Fruit fly (Drosophila melanogaster) Kc167 (cell line): ENCODE data around the gene CG13068.

Source experiments
- Myc ChIP-seq: fragments of >200 bp; optimal IDR thresholded peaks from 2 replicates; lab custom pipeline; 2017; ENCODE audit warnings: missing external identifiers
- Sin3A ChIP-seq: fragments of >200 bp; optimal IDR thresholded peaks from 2 replicates; lab custom pipeline; 2018; ENCODE audit warnings: missing external identifiers
- h ChIP-seq: fragments of >200 bp; optimal IDR thresholded peaks from 3 replicates; lab custom pipeline; 2018; ENCODE audit warnings: missing external identifiers
- insv ChIP-seq: fragments of >200 bp; optimal IDR thresholded peaks from 3 replicates; lab custom pipeline; 2018; ENCODE audit warnings: missing external identifiers
- psq ChIP-seq: fragments of >200 bp; optimal IDR thresholded peaks from 2 replicates; lab custom pipeline; 2017; ENCODE audit warnings: missing external identifiers
- ttk ChIP-seq: sonication (Bioruptor generic); optimal IDR thresholded peaks from 2 replicates; lab custom pipeline; 2017; ENCODE audit warnings: missing external identifiers

Gene CG13068

DNA sequence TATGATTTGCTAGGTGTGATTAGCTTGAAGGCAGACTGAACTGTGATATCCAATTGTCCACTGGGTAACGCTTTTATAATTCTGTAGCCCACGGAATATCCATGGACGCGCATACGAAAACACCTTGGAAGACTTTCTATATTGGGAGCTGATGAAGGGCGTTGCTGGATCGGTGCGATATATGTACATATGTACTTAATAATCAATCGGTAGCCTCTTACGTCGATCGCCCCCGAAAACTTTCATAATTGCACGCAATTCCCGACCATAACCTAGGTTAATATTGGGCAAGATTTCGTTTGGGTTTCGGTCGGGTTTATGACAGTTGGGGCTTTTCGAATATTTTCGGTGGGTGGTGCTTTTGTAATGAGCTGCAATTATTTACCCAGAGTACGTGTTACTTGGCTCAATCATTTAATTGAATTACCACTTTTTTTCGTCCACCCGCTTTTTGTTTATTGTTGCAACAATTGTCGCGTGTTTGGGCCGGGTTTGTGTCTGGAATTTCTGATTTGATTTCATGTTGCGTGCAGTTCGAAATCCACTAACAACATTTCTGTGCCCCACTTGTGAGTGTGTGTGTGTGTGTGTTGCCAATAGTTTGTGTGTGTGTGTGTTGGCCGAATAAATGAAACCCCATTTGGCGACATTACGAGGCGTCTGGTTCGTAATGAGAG is 12.8 kb downstream of the CG13068 start, which contains the start of gene CG13049:
TSS of gene CG13049 (minus strand) at position 51 of the 677 bp plus-strand sequence.
- TF ChIP-seq ttk (lab: Kevin White, UChicago): no peak
- no peak for TF ChIP-seq Myc (lab: Kevin White, UChicago)
- TF ChIP-seq h (lab: Kevin White, UChicago): no peak
- no peak for TF ChIP-seq Sin3A
- no peak for TF ChIP-seq psq (lab: Kevin White, UChicago)
- no peak for TF ChIP-seq insv (lab: Kevin White, UChicago)

DNA sequence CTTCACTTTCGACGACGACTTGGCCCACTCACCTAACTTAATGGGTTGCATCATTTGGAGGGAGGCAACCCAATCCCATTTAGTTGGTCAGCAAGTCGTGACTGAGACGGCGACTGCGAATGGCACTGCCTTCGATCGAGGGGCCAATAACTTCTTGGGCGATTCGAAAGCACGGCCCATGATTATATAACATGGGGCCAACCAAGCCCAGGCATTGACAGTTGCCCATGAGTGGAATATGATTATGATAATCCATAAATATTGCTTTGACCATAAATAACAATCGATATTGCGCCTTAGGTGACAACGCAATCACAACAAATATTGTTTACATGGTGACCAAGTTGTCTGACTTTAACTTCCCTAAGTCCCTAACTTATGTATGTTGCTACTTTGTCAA is 14.6 kb downstream of the CG13068 start, which contains the start of gene CG13048:
TSS of gene CG13048 (minus strand) at position 101 of the 400 bp plus-strand sequence.
- TF ChIP-seq Sin3A (no peak), h (lab: Kevin White, UChicago) (no peak), ttk (lab: Kevin White, UChicago) (no peak), psq (lab: Kevin White, UChicago) (no peak), Myc (lab: Kevin White, UChicago) (no peak), insv (lab: Kevin White, UChicago) (no peak)

DNA sequence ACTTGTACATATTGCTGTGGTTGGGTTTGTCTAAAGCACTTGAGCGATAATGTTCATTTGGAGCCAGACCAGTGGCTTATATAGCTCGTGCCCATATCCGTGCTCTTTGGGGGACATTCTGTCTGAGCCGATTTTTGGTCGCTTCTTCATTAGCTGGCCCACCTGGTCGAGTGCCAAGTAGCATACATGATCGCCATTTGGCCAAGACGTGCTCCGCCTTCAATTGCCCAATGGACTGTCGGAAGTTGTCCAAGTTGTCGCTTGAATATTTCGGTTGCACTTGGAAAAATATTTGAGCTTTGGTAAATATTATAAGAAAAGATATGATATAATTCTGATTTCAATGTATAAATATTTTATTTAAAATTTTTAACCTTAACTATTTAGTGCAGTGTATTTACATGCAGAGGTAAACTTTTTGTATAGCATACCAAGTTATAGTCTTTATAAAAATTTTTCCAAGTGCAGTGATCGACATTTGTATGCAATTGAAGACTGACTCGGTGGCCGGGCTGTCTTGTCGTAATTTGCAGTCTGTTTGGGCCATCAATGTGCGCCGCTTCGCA is 16.2 kb downstream of the CG13068 start, which contains the start of gene CG13047:
TSS of gene CG13047 (minus strand) at position 51 of the 566 bp plus-strand sequence.
- TF ChIP-seq Sin3A (no peak), psq (lab: Kevin White, UChicago) (no peak), insv (lab: Kevin White, UChicago) (no peak), ttk (lab: Kevin White, UChicago) (no peak), h (lab: Kevin White, UChicago) (no peak), Myc (lab: Kevin White, UChicago) (no peak)

DNA sequence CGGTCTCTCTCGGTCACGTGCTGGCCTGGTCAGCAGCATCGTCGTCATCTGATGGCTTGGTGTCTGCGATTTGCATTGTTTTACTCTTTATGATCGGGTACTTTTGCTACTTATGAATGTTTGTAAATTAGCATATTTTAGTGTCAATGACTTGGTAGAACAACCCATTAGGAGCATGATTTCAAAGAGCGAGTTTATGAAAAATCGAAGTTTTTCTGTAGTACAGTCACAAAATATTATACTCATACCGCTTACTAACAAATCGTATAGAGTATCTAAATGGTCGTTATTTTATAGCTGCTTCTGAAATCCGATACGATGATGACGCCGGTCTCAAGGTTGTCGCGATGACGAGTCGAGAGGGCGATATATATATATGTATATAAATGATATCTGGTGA is 17.1 kb downstream of the CG13068 start:
- TF ChIP-seq ttk (lab: Kevin White, UChicago) (no peak), h (lab: Kevin White, UChicago) (no peak), psq (lab: Kevin White, UChicago) (no peak), insv (lab: Kevin White, UChicago) (no peak), Myc (lab: Kevin White, UChicago) (no peak), Sin3A (no peak)

DNA sequence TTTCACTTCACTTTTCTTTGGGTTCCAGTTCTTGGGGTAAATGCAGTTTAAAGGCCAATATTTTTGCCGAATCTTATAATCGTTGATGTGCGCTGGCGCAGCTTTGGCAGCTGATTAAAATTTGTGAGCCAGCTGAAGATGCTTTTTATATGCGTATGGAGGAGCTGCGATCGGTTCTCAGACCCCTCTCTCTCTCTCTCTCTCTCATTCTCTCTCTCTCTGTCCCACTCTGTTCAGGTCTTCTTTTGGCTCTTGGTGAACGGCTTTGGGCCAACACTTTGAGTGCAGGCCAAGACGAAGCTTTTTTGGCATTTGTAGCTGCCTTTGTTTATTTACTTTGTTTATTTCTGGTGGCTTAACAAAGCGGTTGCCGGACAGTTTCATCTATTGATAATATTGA is 19.1 kb downstream of the CG13068 start, which contains the start of gene CG13046:
TSS of gene CG13046 (minus strand) at position 101 of the 400 bp plus-strand sequence.
- TF ChIP-seq psq (lab: Kevin White, UChicago) (no peak), h (lab: Kevin White, UChicago) (no peak), Sin3A (no peak), Myc (lab: Kevin White, UChicago) (no peak), ttk (lab: Kevin White, UChicago) (no peak), insv (lab: Kevin White, UChicago) (no peak)

DNA sequence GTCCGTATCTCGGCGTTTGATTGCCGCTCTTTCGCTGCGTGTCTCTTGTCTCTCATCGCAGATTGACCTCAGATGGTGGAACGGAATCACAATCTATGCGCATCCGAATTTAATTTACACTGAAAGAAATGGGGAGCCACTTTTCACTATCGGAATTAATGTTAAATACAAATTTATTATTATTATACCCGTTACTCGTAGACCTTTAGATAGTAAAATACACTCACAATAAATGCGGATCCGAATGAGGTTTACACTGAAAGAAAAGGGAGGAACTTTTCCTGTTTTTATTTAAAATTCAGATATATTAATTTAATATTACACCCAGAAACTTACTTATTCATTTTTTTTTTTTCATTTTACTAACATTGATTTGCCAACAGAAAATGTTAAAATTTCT is 19.9 kb downstream of the CG13068 start:
- no peak for TF ChIP-seq insv (lab: Kevin White, UChicago)
- no peak for TF ChIP-seq h (lab: Kevin White, UChicago)
- no peak for TF ChIP-seq ttk (lab: Kevin White, UChicago)
- no peak for TF ChIP-seq Myc (lab: Kevin White, UChicago)
- TF ChIP-seq Sin3A: no peak
- TF ChIP-seq psq (lab: Kevin White, UChicago): no peak

DNA sequence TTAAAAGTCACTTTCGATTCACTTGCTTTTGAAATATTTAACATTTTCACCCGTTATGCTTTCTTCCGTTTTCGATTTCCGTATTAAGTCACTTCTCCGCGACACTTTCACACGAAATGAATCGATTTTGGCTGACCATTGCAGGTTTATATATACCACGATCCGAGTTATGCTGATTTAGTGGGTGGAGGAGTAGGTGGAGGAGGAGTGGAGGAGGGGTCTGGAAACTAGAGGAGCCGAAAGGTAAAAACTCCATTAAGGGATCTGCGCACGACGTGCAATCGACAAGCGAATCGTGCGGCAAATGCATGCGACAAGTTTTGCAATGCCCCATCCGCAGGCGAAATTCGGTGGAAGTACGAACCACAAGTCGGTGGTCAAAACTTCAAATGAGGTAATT is 21.7 kb downstream of the CG13068 start, which contains the start of gene CG13045:
TSS of gene CG13045 (minus strand) at position 101 of the 400 bp plus-strand sequence.
- no peak for TF ChIP-seq Sin3A
- no peak for TF ChIP-seq psq (lab: Kevin White, UChicago)

DNA sequence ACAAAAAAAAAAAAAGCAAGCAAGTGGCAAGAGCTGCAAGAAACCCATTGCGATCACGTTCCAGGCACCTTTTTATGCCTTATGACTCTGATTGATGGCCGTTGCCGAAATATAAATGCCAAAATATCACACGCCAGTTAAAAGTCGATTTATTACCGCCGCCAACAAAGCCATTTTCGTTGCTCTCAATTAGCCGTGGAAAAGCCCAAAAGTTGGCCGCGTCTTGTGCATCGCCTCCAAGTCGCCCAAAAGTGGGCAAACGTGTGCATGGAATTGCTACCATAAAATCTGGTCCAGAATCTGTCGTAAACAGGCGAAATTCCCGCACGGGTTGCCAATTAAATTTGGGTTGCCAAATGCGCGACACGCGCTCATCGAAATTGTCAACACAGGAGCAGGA is 22.5 kb downstream of the CG13068 start:
- TF ChIP-seq h (lab: Kevin White, UChicago): no peak
- no peak for TF ChIP-seq insv (lab: Kevin White, UChicago)
- TF ChIP-seq psq (lab: Kevin White, UChicago): no peak
- TF ChIP-seq Sin3A: no peak
- no peak for TF ChIP-seq ttk (lab: Kevin White, UChicago)
- no peak for TF ChIP-seq Myc (lab: Kevin White, UChicago)

DNA sequence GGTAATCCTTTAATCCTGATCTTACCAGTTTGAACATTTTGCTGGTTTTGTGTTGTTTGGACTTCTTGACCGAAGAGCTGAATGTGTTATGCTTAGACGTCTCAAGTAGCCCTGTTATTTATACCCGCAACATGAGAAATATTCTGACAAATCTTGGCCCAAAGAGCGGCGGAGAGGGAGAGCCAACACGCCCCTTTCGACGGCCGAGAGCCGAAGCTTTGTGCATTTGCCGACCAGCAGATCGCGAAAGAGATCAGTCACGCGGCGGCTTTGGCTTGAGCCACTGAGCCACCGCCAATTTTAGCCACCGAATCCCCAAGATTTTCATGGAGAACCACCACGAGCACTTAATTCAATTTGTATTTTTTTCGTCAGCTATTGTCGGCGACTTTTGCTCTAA is 26.3 kb downstream of the CG13068 start, which contains the start of gene CG4962:
TSS of gene CG4962 (minus strand) at position 101 of the 400 bp plus-strand sequence.
- TF ChIP-seq Sin3A: no peak
- no peak for TF ChIP-seq Myc (lab: Kevin White, UChicago)
- TF ChIP-seq psq (lab: Kevin White, UChicago): no peak

DNA sequence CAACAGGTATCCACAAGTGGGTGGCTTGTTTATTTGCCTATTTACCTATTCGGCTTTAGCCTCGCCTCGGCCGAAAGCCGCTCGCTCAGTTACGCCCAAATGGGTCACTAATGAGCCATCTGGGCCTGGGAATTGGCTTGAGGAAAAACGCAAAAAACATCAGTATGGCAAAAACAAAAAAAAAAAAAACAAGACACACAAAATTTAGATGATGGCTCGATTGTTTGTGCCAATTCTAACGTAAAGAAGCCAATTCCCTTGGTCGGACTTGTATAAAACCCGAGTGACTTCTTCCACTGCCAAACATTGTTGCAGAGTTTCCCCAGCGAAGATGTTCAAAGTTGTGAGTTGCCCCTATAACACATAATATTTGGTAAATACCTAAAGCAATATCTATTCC is 32.0 kb downstream of the CG13068 start, which contains the start of gene CG4982:
TSS of gene CG4982 (plus strand) at position 301 of the 400 bp plus-strand sequence.
- no peak for TF ChIP-seq Myc (lab: Kevin White, UChicago)
- no peak for TF ChIP-seq insv (lab: Kevin White, UChicago)
- TF ChIP-seq psq (lab: Kevin White, UChicago): no peak
- no peak for TF ChIP-seq Sin3A
- TF ChIP-seq ttk (lab: Kevin White, UChicago): no peak
- TF ChIP-seq h (lab: Kevin White, UChicago): no peak

DNA sequence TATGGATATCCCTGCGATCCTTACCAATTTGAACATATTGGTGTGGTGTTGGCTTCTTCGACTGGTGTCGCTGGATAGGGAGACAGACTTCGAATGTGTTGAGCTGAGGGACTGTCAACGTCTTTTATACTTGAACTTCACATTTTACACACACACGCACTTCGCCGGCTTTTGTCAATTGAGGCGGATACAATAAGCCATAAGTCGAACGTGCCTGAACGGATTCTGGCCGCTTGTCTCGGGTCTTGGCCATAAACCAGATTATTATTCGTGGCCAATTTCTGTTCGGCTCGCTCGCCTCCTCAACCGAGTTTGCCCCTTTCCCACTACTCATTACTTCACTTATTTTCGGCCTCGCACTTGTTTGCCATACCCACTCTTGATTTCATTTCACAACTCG is 33.9 kb downstream of the CG13068 start, which contains the start of gene CG13044:
TSS of gene CG13044 (minus strand) at position 101 of the 400 bp plus-strand sequence.
- TF ChIP-seq Sin3A: no peak
- no peak for TF ChIP-seq h (lab: Kevin White, UChicago)
- no peak for TF ChIP-seq psq (lab: Kevin White, UChicago)
- no peak for TF ChIP-seq ttk (lab: Kevin White, UChicago)
- TF ChIP-seq Myc (lab: Kevin White, UChicago): no peak
- TF ChIP-seq insv (lab: Kevin White, UChicago): no peak
